Fruit fly (Drosophila melanogaster): ENCODE measurements around the gene rumpel.

- TF ChIP-seq Sin3A (optimal IDR thresholded peaks at IDR 0.05) (no peak), ttk (optimal IDR thresholded peaks at IDR 0.05) (no peak), h (optimal IDR thresholded peaks at IDR 0.05) (no peak), psq (optimal IDR thresholded peaks at IDR 0.05) (no peak), Myc (optimal IDR thresholded peaks at IDR 0.05) (no peak), insv (optimal IDR thresholded peaks at IDR 0.05) (no peak)
Observed at dm6 chrX:7416953-7417352, 1.4 kb upstream of the rumpel start, which contains the start of gene CG34337.
